Worm (Caenorhabditis elegans) whole organism, late embryonic: ENCODE results near the gene C15F1.1.

Experiments used
- C08G9.2 ChIP-seq: sonication (generic microtip); optimal IDR thresholded peaks from 2 replicates; lab custom pipeline; 2016; ENCODE audit warnings: mild to moderate bottlenecking, missing genetic modification characterization, moderate library complexity, missing compliant biosample characterization
- C38D4.7 ChIP-seq: fragments of 200-800 bp; sonication (Bioruptor generic); optimal IDR thresholded peaks from 2 replicates; lab custom pipeline; 2018; ENCODE audit warnings: mild to moderate bottlenecking, missing genetic modification characterization, moderate library complexity, missing compliant biosample characterization
- F13H6.1 ChIP-seq: sonication (generic microtip); optimal IDR thresholded peaks from 2 replicates; lab custom pipeline; 2016; ENCODE audit warnings: missing genetic modification characterization, missing compliant biosample characterization
- K02D7.2 ChIP-seq: sonication (generic microtip); optimal IDR thresholded peaks from 2 replicates; lab custom pipeline; 2017; ENCODE audit warnings: mild to moderate bottlenecking, missing genetic modification characterization, missing compliant biosample characterization
- K09A11.1 ChIP-seq: sonication (generic microtip); optimal IDR thresholded peaks from 2 replicates; lab custom pipeline; 2017; ENCODE audit warnings: antibody characterized with exemption, mild to moderate bottlenecking, missing genetic modification characterization, missing compliant biosample characterization; ENCODE audit not compliant: insufficient read depth
- T23F11.4 ChIP-seq: fragments of 200-800 bp; sonication (Bioruptor generic); optimal IDR thresholded peaks from 2 replicates; lab custom pipeline; 2018; ENCODE audit warnings: mild to moderate bottlenecking, missing genetic modification characterization, missing compliant biosample characterization
- Y22D7AL.16 ChIP-seq: sonication (generic microtip); optimal IDR thresholded peaks from 2 replicates; lab custom pipeline; 2016; ENCODE audit warnings: missing genetic modification characterization, missing compliant biosample characterization
- ahr-1 ChIP-seq: sonication (generic microtip); optimal IDR thresholded peaks from 2 replicates; lab custom pipeline; 2016; ENCODE audit warnings: missing genetic modification characterization, missing compliant biosample characterization
- ama-1 ChIP-seq: fragments of 150-350 bp; optimal IDR thresholded peaks from 2 replicates; lab custom pipeline; 2014
- ceh-14 ChIP-seq: sonication (generic microtip); optimal IDR thresholded peaks from 2 replicates; lab custom pipeline; 2016; ENCODE audit warnings: missing genotype, missing genetic modification characterization, missing compliant biosample characterization
- ceh-18 ChIP-seq: sonication (generic microtip); optimal IDR thresholded peaks from 2 replicates; lab custom pipeline; 2016; ENCODE audit warnings: missing genetic modification characterization, missing compliant biosample characterization
- ceh-19 ChIP-seq: fragments of 200-800 bp; sonication (Bioruptor generic); optimal IDR thresholded peaks from 2 replicates; lab custom pipeline; 2018; ENCODE audit warnings: mild to moderate bottlenecking, missing genetic modification characterization, missing compliant biosample characterization
- ceh-2 ChIP-seq: sonication (generic microtip); optimal IDR thresholded peaks from 2 replicates; lab custom pipeline; 2016; ENCODE audit warnings: missing genotype, missing genetic modification characterization, missing compliant biosample characterization
- ceh-22 ChIP-seq: sonication (generic microtip); optimal IDR thresholded peaks from 2 replicates; lab custom pipeline; 2017; ENCODE audit warnings: missing biosample characterization, missing genetic modification characterization
- ceh-31 ChIP-seq: sonication (generic microtip); optimal IDR thresholded peaks from 2 replicates; lab custom pipeline; 2016; ENCODE audit warnings: missing genetic modification characterization, missing compliant biosample characterization
- ceh-34 ChIP-seq: sonication (generic microtip); optimal IDR thresholded peaks from 2 replicates; lab custom pipeline; 2016; ENCODE audit warnings: mild to moderate bottlenecking, missing genetic modification characterization, missing compliant biosample characterization
- ceh-45 ChIP-seq: fragments of 200-800 bp; sonication (Bioruptor generic); IDR thresholded peaks from 2 replicates; pipeline ENCODE4 v1.3.6; 2022; ENCODE audit warnings: missing genetic modification reagents, missing genetic modification characterization, missing compliant biosample characterization
- ceh-48 ChIP-seq: sonication (generic microtip); optimal IDR thresholded peaks from 2 replicates; lab custom pipeline; 2016; ENCODE audit warnings: missing genetic modification characterization, inconsistent platforms, missing compliant biosample characterization
- ceh-6 ChIP-seq: fragments of 200-800 bp; sonication (Bioruptor generic); optimal IDR thresholded peaks from 2 replicates; lab custom pipeline; 2018; ENCODE audit warnings: mild to moderate bottlenecking, missing genetic modification characterization, missing compliant biosample characterization
- che-1 ChIP-seq: sonication (generic microtip); optimal IDR thresholded peaks from 2 replicates; lab custom pipeline; 2016; ENCODE audit warnings: mild to moderate bottlenecking, missing genetic modification characterization, missing compliant biosample characterization
- dmd-4 ChIP-seq: sonication (generic microtip); optimal IDR thresholded peaks from 2 replicates; lab custom pipeline; 2016; ENCODE audit warnings: borderline replicate concordance, missing genetic modification characterization, missing compliant biosample characterization
- elt-4 ChIP-seq: sonication (generic microtip); optimal IDR thresholded peaks from 2 replicates; lab custom pipeline; 2016; ENCODE audit warnings: missing genetic modification characterization, missing compliant biosample characterization
- ets-4 ChIP-seq: sonication (generic microtip); optimal IDR thresholded peaks from 2 replicates; lab custom pipeline; 2016; ENCODE audit warnings: missing genetic modification characterization, missing compliant biosample characterization
- eyg-1 ChIP-seq: sonication (generic microtip); optimal IDR thresholded peaks from 2 replicates; lab custom pipeline; 2016; ENCODE audit warnings: missing genotype, missing genetic modification characterization, missing compliant biosample characterization
- fax-1 ChIP-seq: sonication (generic microtip); optimal IDR thresholded peaks from 2 replicates; lab custom pipeline; 2016; ENCODE audit warnings: missing genotype, missing genetic modification characterization, missing compliant biosample characterization
- fkh-6 ChIP-seq: sonication (generic microtip); optimal IDR thresholded peaks from 2 replicates; lab custom pipeline; 2016; ENCODE audit warnings: missing genetic modification characterization, missing compliant biosample characterization
- gmeb-2 ChIP-seq: sonication (generic microtip); optimal IDR thresholded peaks from 2 replicates; lab custom pipeline; 2016; ENCODE audit warnings: missing genetic modification characterization, inconsistent platforms, missing compliant biosample characterization
- hlh-13 ChIP-seq: fragments of 200-800 bp; sonication (Bioruptor generic); optimal IDR thresholded peaks from 2 replicates; lab custom pipeline; 2018; ENCODE audit warnings: mild to moderate bottlenecking, missing genetic modification characterization, missing compliant biosample characterization
- hlh-15 ChIP-seq: sonication (generic microtip); optimal IDR thresholded peaks from 2 replicates; lab custom pipeline; 2016; ENCODE audit warnings: missing genetic modification characterization, missing compliant biosample characterization
- lin-11 ChIP-seq: fragments of 200-800 bp; sonication (Bioruptor generic); optimal IDR thresholded peaks from 2 replicates; lab custom pipeline; 2018; ENCODE audit warnings: mild to moderate bottlenecking, missing genetic modification characterization, missing compliant biosample characterization
- madf-2 ChIP-seq: sonication (generic microtip); optimal IDR thresholded peaks from 2 replicates; lab custom pipeline; 2017; ENCODE audit warnings: missing genetic modification characterization, missing compliant biosample characterization
- mec-3 ChIP-seq: sonication (generic microtip); optimal IDR thresholded peaks from 2 replicates; lab custom pipeline; 2016; ENCODE audit warnings: borderline replicate concordance, missing genetic modification characterization, missing compliant biosample characterization
- nhr-232 ChIP-seq: sonication (generic microtip); optimal IDR thresholded peaks from 2 replicates; lab custom pipeline; 2016; ENCODE audit warnings: missing genetic modification characterization, missing compliant biosample characterization
- npax-4 ChIP-seq: sonication (generic microtip); optimal IDR thresholded peaks from 2 replicates; lab custom pipeline; 2016; ENCODE audit warnings: missing genetic modification characterization, missing compliant biosample characterization
- pat-9 ChIP-seq: fragments of 200-800 bp; sonication (Bioruptor generic); optimal IDR thresholded peaks from 2 replicates; lab custom pipeline; 2018; ENCODE audit warnings: mild to moderate bottlenecking, missing genetic modification characterization, moderate library complexity, missing compliant biosample characterization
- pha-2 ChIP-seq: sonication (generic microtip); optimal IDR thresholded peaks from 2 replicates; lab custom pipeline; 2017; ENCODE audit warnings: mild to moderate bottlenecking, missing genetic modification characterization, missing compliant biosample characterization
- ref-2 ChIP-seq: sonication (generic microtip); optimal IDR thresholded peaks from 2 replicates; lab custom pipeline; 2016; ENCODE audit warnings: missing genetic modification characterization, missing compliant biosample characterization
- rnt-1 ChIP-seq: sonication (generic microtip); optimal IDR thresholded peaks from 2 replicates; lab custom pipeline; 2016; ENCODE audit warnings: missing genetic modification characterization, missing compliant biosample characterization
- sox-2 ChIP-seq: fragments of 200-800 bp; sonication (Bioruptor generic); IDR thresholded peaks from 2 replicates; pipeline ENCODE4 v1.3.6; 2022; ENCODE audit warnings: missing genetic modification reagents, missing genetic modification characterization, missing compliant biosample characterization
- sox-4 ChIP-seq: sonication (generic microtip); optimal IDR thresholded peaks from 2 replicates; lab custom pipeline; 2017; ENCODE audit warnings: mild to moderate bottlenecking, missing genetic modification characterization, inconsistent platforms, missing compliant biosample characterization
- syd-9 ChIP-seq: sonication (generic microtip); optimal IDR thresholded peaks from 2 replicates; lab custom pipeline; 2016; ENCODE audit warnings: mild to moderate bottlenecking, missing genetic modification characterization, moderate library complexity, missing compliant biosample characterization
- tbx-2 ChIP-seq: sonication (generic microtip); optimal IDR thresholded peaks from 2 replicates; lab custom pipeline; 2016; ENCODE audit warnings: missing genetic modification characterization, missing compliant biosample characterization
- tbx-7 ChIP-seq: sonication (generic microtip); optimal IDR thresholded peaks from 2 replicates; lab custom pipeline; 2016; ENCODE audit warnings: missing genotype, missing genetic modification characterization, missing compliant biosample characterization
- ttx-3 ChIP-seq: sonication (generic microtip); optimal IDR thresholded peaks from 2 replicates; lab custom pipeline; 2016; ENCODE audit warnings: missing genetic modification reagents, missing genetic modification characterization, missing compliant biosample characterization
- unc-42 ChIP-seq: sonication (generic microtip); optimal IDR thresholded peaks from 2 replicates; lab custom pipeline; 2016; ENCODE audit warnings: missing genotype, missing genetic modification characterization, missing compliant biosample characterization
- unc-86 ChIP-seq: sonication (generic microtip); optimal IDR thresholded peaks from 2 replicates; lab custom pipeline; 2016; ENCODE audit warnings: missing genetic modification characterization, missing compliant biosample characterization
- zip-5 ChIP-seq: sonication (generic microtip); optimal IDR thresholded peaks from 2 replicates; lab custom pipeline; 2016; ENCODE audit warnings: missing genetic modification characterization, missing compliant biosample characterization
- ztf-16 ChIP-seq: sonication (generic microtip); optimal IDR thresholded peaks from 2 replicates; lab custom pipeline; 2017; ENCODE audit warnings: missing genetic modification characterization, missing compliant biosample characterization

C15F1.1 gene

ce11 chrII:6994677-6995076 is 5.0 kb downstream of the C15F1.1 start, which contains the start of gene unc-104:
TSS of gene unc-104 (plus strand) at chrII:6994987.
- TF ChIP-seq lin-11 (tag; lab: Kevin White, UChicago): no peak
- TF ChIP-seq unc-42 (tag; lab: Kevin White, UChicago): peak; percentile 89

- TF ChIP-seq ceh-6 (GFP tag; lab: Kevin White, UChicago) (no peak), elt-4 (tag; lab: Kevin White, UChicago) (no peak), ama-1 (lab: Kevin White, UChicago) (no peak), syd-9 (tag; lab: Kevin White, UChicago) (no peak), hlh-13 (GFP tag; lab: Kevin White, UChicago) (no peak), fkh-6 (tag; lab: Kevin White, UChicago) (no peak), ceh-22 (tag; lab: Kevin White, UChicago) (no peak), pat-9 (tag; lab: Kevin White, UChicago) (no peak), C38D4.7 (GFP tag; lab: Kevin White, UChicago) (no peak), F13H6.1 (no peak), madf-2 (tag; lab: Kevin White, UChicago) (no peak), ceh-14 (tag; lab: Kevin White, UChicago) (no peak), ceh-45 (GFP tag; lab: Robert Waterston, UW) (no peak), ets-4 (tag; lab: Kevin White, UChicago) (no peak), lin-11 (tag; lab: Kevin White, UChicago) (no peak)
Measured at ce11 chrII:6995583-6995982, 5.9 kb downstream of the C15F1.1 start.

ce11 chrII:7001405-7001804 is 11.7 kb downstream of the C15F1.1 start:
- TF ChIP-seq ceh-48 (tag; lab: Kevin White, UChicago): peak; percentile 59
- peak; percentile 50 for TF ChIP-seq rnt-1 (tag; lab: Kevin White, UChicago)
- peak; percentile 84 for TF ChIP-seq gmeb-2 (tag; lab: Kevin White, UChicago)
- peak; percentile 75 for TF ChIP-seq fkh-6 (tag; lab: Kevin White, UChicago)
- TF ChIP-seq hlh-15 (tag; lab: Kevin White, UChicago): peak; percentile 66
- peak; percentile 41 for TF ChIP-seq F13H6.1
- TF ChIP-seq ceh-2 (tag; lab: Kevin White, UChicago): peak; percentile 50
- peak; percentile 26 for TF ChIP-seq npax-4 (tag; lab: Kevin White, UChicago)
- peak; percentile 34 for TF ChIP-seq ahr-1
- peak; percentile 70 for TF ChIP-seq ttx-3
- TF ChIP-seq zip-5: peak; percentile 37
- peak; percentile 21 for TF ChIP-seq ceh-31 (tag; lab: Kevin White, UChicago)
- peak; percentile 28 for TF ChIP-seq ceh-18 (tag; lab: Kevin White, UChicago)
- peak; percentile 72 for TF ChIP-seq ref-2
- TF ChIP-seq ceh-34 (tag; lab: Kevin White, UChicago): peak; percentile 34
- TF ChIP-seq ztf-16 (tag; lab: Kevin White, UChicago): peak; percentile 63
- TF ChIP-seq syd-9 (tag; lab: Kevin White, UChicago): peak; percentile 62
- TF ChIP-seq dmd-4 (tag; lab: Kevin White, UChicago): peak; percentile 65
- peak; percentile 22 for TF ChIP-seq K09A11.1
- peak; percentile 18 for TF ChIP-seq mec-3 (tag; lab: Kevin White, UChicago)
- TF ChIP-seq ceh-19 (GFP tag; lab: Kevin White, UChicago): peak; percentile 87
- peak; percentile 85 for TF ChIP-seq che-1 (tag; lab: Kevin White, UChicago)
- TF ChIP-seq fax-1 (tag; lab: Kevin White, UChicago): peak; percentile 62
- peak; percentile 68 for TF ChIP-seq eyg-1 (tag; lab: Kevin White, UChicago)
- peak; percentile 15 for TF ChIP-seq tbx-7
- peak; percentile 70 for TF ChIP-seq Y22D7AL.16 (tag; lab: Kevin White, UChicago)
- TF ChIP-seq elt-4 (tag; lab: Kevin White, UChicago): peak; percentile 30
- peak; percentile 87 for TF ChIP-seq ceh-6 (GFP tag; lab: Kevin White, UChicago)
- TF ChIP-seq hlh-13 (GFP tag; lab: Kevin White, UChicago): peak; percentile 72
- TF ChIP-seq tbx-2 (tag; lab: Kevin White, UChicago): peak; percentile 50
- peak; percentile 75 for TF ChIP-seq lin-11 (tag; lab: Kevin White, UChicago)
- peak; percentile 70 for TF ChIP-seq K02D7.2 (tag; lab: Kevin White, UChicago)
- peak; percentile 78 for TF ChIP-seq madf-2 (tag; lab: Kevin White, UChicago)
- peak; percentile 42 for TF ChIP-seq C08G9.2 (tag; lab: Kevin White, UChicago)
- peak; percentile 72 for TF ChIP-seq T23F11.4 (GFP tag; lab: Kevin White, UChicago)
- peak; percentile 74 for TF ChIP-seq sox-2 (GFP tag; lab: Robert Waterston, UW)
- TF ChIP-seq nhr-232 (tag; lab: Kevin White, UChicago): peak; percentile 77
- peak; percentile 85 for TF ChIP-seq pha-2 (tag; lab: Kevin White, UChicago)
- TF ChIP-seq unc-86 (tag; lab: Kevin White, UChicago): peak; percentile 68
- TF ChIP-seq sox-4 (tag; lab: Kevin White, UChicago): peak; percentile 72
